Fruit fly (Drosophila melanogaster) whole organism, embryonic: ENCODE results near the gene Art9.

Source experiments
- Atf6 ChIP-seq: fragments of 200-800 bp; sonication (Bioruptor generic); IDR thresholded peaks from 2 replicates; pipeline ENCODE4 v1.3.6; 2022; ENCODE audit warnings: missing biosample characterization, missing genetic modification characterization
- B-H1 ChIP-seq: fragments of 200-800 bp; sonication (Bioruptor generic); IDR thresholded peaks from 3 replicates; pipeline ENCODE4 v1.3.6; 2022; ENCODE audit warnings: missing biosample characterization, missing genetic modification characterization
- CG10431 ChIP-seq: fragments of 200-800 bp; sonication (Bioruptor generic); optimal IDR thresholded peaks from 3 replicates; lab custom pipeline; 2018; ENCODE audit warnings: missing biosample characterization, mild to moderate bottlenecking, missing genetic modification characterization
- CG11504 ChIP-seq: fragments of 200-800 bp; sonication (Bioruptor generic); optimal IDR thresholded peaks from 3 replicates; lab custom pipeline; 2019; ENCODE audit warnings: missing biosample characterization, mild to moderate bottlenecking, missing genetic modification characterization, moderate library complexity
- CG12769 ChIP-seq: fragments of 200-800 bp; sonication (Bioruptor generic); optimal IDR thresholded peaks from 2 replicates; lab custom pipeline; 2019; ENCODE audit warnings: missing biosample characterization, mild to moderate bottlenecking, missing genetic modification characterization, moderate library complexity
- CG17359 ChIP-seq: fragments of 200-800 bp; sonication (Bioruptor generic); optimal IDR thresholded peaks from 3 replicates; lab custom pipeline; 2018; ENCODE audit warnings: missing biosample characterization, mild to moderate bottlenecking, missing genetic modification characterization, moderate library complexity
- CG18262 ChIP-seq: fragments of 200-800 bp; optimal IDR thresholded peaks from 3 replicates; lab custom pipeline; 2019; ENCODE audit warnings: missing biosample characterization, mild to moderate bottlenecking, missing genetic modification characterization, moderate library complexity
- CG18599 ChIP-seq: fragments of 200-800 bp; sonication (Bioruptor generic); optimal IDR thresholded peaks from 3 replicates; lab custom pipeline; 2017; ENCODE audit warnings: missing biosample characterization, missing genetic modification characterization, mild to moderate bottlenecking, moderate library complexity, missing genetic modification reagents
- CG2678 ChIP-seq: fragments of 200-800 bp; sonication (Bioruptor generic); optimal IDR thresholded peaks from 3 replicates; lab custom pipeline; 2019; ENCODE audit warnings: missing biosample characterization, mild to moderate bottlenecking, missing genetic modification characterization, moderate library complexity
- CG3847 ChIP-seq: fragments of 200-800 bp; sonication (Bioruptor generic); IDR thresholded peaks from 2 replicates; pipeline ENCODE4 v1.3.6; 2022; ENCODE audit warnings: missing biosample characterization, missing genetic modification characterization
- CG4424 ChIP-seq: fragments of 200-800 bp; sonication (Bioruptor generic); optimal IDR thresholded peaks from 3 replicates; lab custom pipeline; 2016; ENCODE audit warnings: missing biosample characterization, missing genetic modification characterization
- CG4854 ChIP-seq: fragments of 200-800 bp; sonication (Bioruptor generic); optimal IDR thresholded peaks from 2 replicates; lab custom pipeline; 2016; ENCODE audit warnings: missing biosample characterization, missing genetic modification characterization, inconsistent platforms
- CG8281 ChIP-seq: fragments of 200-800 bp; sonication (Bioruptor generic); optimal IDR thresholded peaks from 2 replicates; lab custom pipeline; 2018; ENCODE audit warnings: missing biosample characterization, mild to moderate bottlenecking, missing genetic modification characterization, moderate library complexity
- Deaf1 ChIP-seq: fragments of 200-800 bp; optimal IDR thresholded peaks from 3 replicates; lab custom pipeline; 2019; ENCODE audit warnings: missing biosample characterization, mild to moderate bottlenecking, missing genetic modification characterization, moderate library complexity
- Dfd ChIP-seq, 2 experiments: fragments of >200 bp; optimal IDR thresholded peaks; 2 replicates each; lab custom pipeline; 2017; ENCODE audit warnings: missing biosample characterization in 2 of 2, missing genetic modification characterization in 2 of 2
- Dip2 ChIP-seq: fragments of 200-800 bp; sonication (Bioruptor generic); IDR thresholded peaks from 2 replicates; pipeline ENCODE4 v1.3.6; 2022; ENCODE audit warnings: missing biosample characterization, missing genetic modification characterization
- Dll ChIP-seq: fragments of 200-800 bp; sonication (Bioruptor generic); IDR thresholded peaks from 4 replicates; pipeline ENCODE4 v1.3.6; 2022; ENCODE audit warnings: missing biosample characterization, missing genetic modification characterization; ENCODE audit not compliant: partially characterized antibody
- Drgx ChIP-seq: fragments of 200-800 bp; sonication (Bioruptor generic); IDR thresholded peaks from 2 replicates; pipeline ENCODE4 v1.3.6; 2022; ENCODE audit warnings: missing biosample characterization, missing genetic modification characterization
- Elba2 ChIP-seq: fragments of 200-800 bp; sonication (Bioruptor generic); optimal IDR thresholded peaks from 3 replicates; lab custom pipeline; 2016; ENCODE audit warnings: missing biosample characterization, missing genetic modification characterization
- Ets65A ChIP-seq: fragments of 200-800 bp; sonication (Bioruptor generic); peaks from one replicate; lab custom pipeline; 2016; ENCODE audit warnings: missing biosample characterization, missing genetic modification characterization
- Kr ChIP-seq: fragments of 200-800 bp; sonication (Bioruptor generic); optimal IDR thresholded peaks from 2 replicates; lab custom pipeline; 2017; ENCODE audit warnings: missing biosample characterization, mild to moderate bottlenecking, missing genetic modification characterization
- Max ChIP-seq: fragments of 200-800 bp; sonication (Bioruptor generic); optimal IDR thresholded peaks from 2 replicates; lab custom pipeline; 2016; ENCODE audit warnings: missing biosample characterization, mild to moderate bottlenecking, missing genetic modification characterization
- Nf-YC ChIP-seq: fragments of 200-800 bp; optimal IDR thresholded peaks from 3 replicates; lab custom pipeline; 2019; ENCODE audit warnings: missing biosample characterization, mild to moderate bottlenecking, missing genetic modification characterization, moderate library complexity
- abd-A ChIP-seq: fragments of 200-800 bp; sonication (Bioruptor generic); optimal IDR thresholded peaks from 3 replicates; lab custom pipeline; 2019; ENCODE audit warnings: missing biosample characterization, mild to moderate bottlenecking, missing genetic modification characterization, moderate library complexity
- ara ChIP-seq: fragments of 200-800 bp; sonication (Bioruptor generic); IDR thresholded peaks from 2 replicates; pipeline ENCODE4 v1.3.6; 2022; ENCODE audit warnings: missing biosample characterization, missing genetic modification characterization
- chm ChIP-seq: fragments of 200-800 bp; sonication (Bioruptor generic); IDR thresholded peaks from 2 replicates; pipeline ENCODE4 v1.3.6; 2022; ENCODE audit warnings: missing biosample characterization, missing genetic modification characterization
- ci ChIP-seq: fragments of 200-800 bp; sonication (Bioruptor generic); IDR thresholded peaks from 3 replicates; pipeline ENCODE4 v1.3.6; 2022; ENCODE audit warnings: missing biosample characterization, missing genetic modification characterization
- crol ChIP-seq: fragments of 200-800 bp; sonication (Bioruptor generic); IDR thresholded peaks from 2 replicates; pipeline ENCODE4 v1.3.6; 2022; ENCODE audit warnings: missing biosample characterization, missing genetic modification characterization
- gfzf ChIP-seq: fragments of 200-800 bp; sonication (Bioruptor generic); optimal IDR thresholded peaks from 2 replicates; lab custom pipeline; 2016; ENCODE audit warnings: missing biosample characterization, mild to moderate bottlenecking, missing genetic modification characterization, moderate library complexity
- insv ChIP-seq, 2 experiments: fragments of 200-800 bp; sonication (Bioruptor generic); optimal IDR thresholded peaks; 3 replicates each; lab custom pipeline; 2016 to 2018; ENCODE audit warnings: missing biosample characterization in 2 of 2, missing genetic modification characterization in 2 of 2
- klu ChIP-seq: fragments of 200-800 bp; sonication (Bioruptor generic); IDR thresholded peaks from 2 replicates; pipeline ENCODE4 v1.3.6; 2022; ENCODE audit warnings: missing biosample characterization, missing genetic modification characterization
- lov ChIP-seq, 2 experiments: fragments of 200-800 bp in 1 of 2; fragments of >200 bp in 1 of 2; sonication (Bioruptor generic) in 1 of 2; IDR thresholded peaks in 1 of 2; optimal IDR thresholded peaks in 1 of 2; 2 replicates in 1 of 2; 3 replicates in 1 of 2; pipeline versions ENCODE4 v1.3.6 to Lab custom; 2017 to 2022; ENCODE audit warnings: missing biosample characterization in 1 of 2, missing genetic modification characterization in 1 of 2
- otp ChIP-seq: fragments of 200-800 bp; sonication (Bioruptor generic); IDR thresholded peaks from 3 replicates; pipeline ENCODE4, ENCODE4 v1.3.6; 2022; ENCODE audit warnings: missing biosample characterization, missing genetic modification characterization
- run ChIP-seq: fragments of 200-800 bp; sonication (Bioruptor generic); optimal IDR thresholded peaks from 3 replicates; lab custom pipeline; 2018; ENCODE audit warnings: missing biosample characterization, mild to moderate bottlenecking, missing genetic modification characterization
- sd ChIP-seq: fragments of 200-800 bp; sonication (Bioruptor generic); optimal IDR thresholded peaks from 3 replicates; lab custom pipeline; 2018; ENCODE audit warnings: missing biosample characterization, mild to moderate bottlenecking, missing genetic modification characterization, moderate library complexity
- sens ChIP-seq: fragments of 200-800 bp; sonication (Bioruptor generic); peaks from one replicate; lab custom pipeline; 2016; ENCODE audit warnings: missing biosample characterization, missing genetic modification characterization
- sim ChIP-seq: fragments of 200-800 bp; sonication (Bioruptor generic); IDR thresholded peaks from 2 replicates; pipeline ENCODE4 v1.3.6; 2022; ENCODE audit warnings: missing biosample characterization, missing genetic modification characterization
- sna ChIP-seq: fragments of 200-800 bp; sonication (Bioruptor generic); IDR thresholded peaks from 2 replicates; pipeline ENCODE4 v1.3.6; 2022; ENCODE audit warnings: missing biosample characterization, missing genetic modification characterization; ENCODE audit not compliant: partially characterized antibody
- tna ChIP-seq: fragments of 200-800 bp; sonication (Bioruptor generic); IDR thresholded peaks from 2 replicates; pipeline ENCODE4 v1.3.6; 2022; ENCODE audit warnings: missing biosample characterization, missing genetic modification characterization; ENCODE audit not compliant: partially characterized antibody

Art9 gene

DNA sequence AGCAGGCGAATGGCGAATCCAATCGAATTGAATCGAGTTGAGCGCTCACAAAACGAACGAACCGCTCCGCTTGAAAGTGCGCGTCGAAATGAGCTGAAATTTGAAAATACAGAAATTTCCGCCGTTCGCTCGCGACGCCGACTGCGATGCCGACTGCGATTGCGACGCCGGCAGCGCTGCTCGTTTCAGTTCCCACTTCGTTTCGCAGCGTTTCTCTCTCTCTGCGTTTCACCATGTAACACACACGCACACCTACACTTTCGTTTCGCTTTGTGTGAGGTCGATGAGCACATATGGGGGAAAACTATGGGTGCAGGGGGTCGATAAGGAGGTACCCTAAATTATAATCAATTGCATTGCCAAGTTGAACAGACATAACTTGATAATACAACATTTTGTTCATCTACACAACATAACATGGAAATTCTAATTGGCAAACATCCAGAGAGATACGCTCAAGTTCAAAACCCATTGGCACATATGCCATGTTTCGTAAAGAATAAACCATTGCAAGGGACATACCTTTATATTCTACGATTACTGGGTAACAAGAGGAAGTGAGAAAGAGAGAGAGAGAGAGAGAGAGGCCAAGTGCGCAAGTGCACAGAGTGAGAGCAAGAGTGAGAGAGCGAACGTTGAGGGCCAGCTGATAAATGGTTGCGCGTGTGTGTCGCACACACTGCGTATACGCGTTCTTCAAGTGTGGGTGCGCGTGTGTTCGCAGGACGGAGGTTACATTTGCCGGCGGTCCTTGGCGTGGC is 40.2 kb upstream of the Art9 start (continued):
- TF ChIP-seq Atf6 (GFP tag; lab: Robert Waterston, UW): peak; percentile 87
- no peak for TF ChIP-seq tna (GFP tag; lab: Robert Waterston, UW)
- TF ChIP-seq otp: peak; percentile 74; the same call in 1 of the 3 replicates
- TF ChIP-seq Nf-YC (tag; lab: Kevin White, UChicago): peak; percentile 84
- peak; percentile 69 for TF ChIP-seq CG8281
- peak; percentile 81 for TF ChIP-seq B-H1
- 0 out of 2 replicates have a peak, but pooled peaks have one; percentile 52 for TF ChIP-seq sim (GFP tag; lab: Robert Waterston, UW)
- TF ChIP-seq insv (GFP tag; optimal IDR thresholded peaks at IDR 0.05; lab: Kevin White, UChicago): peak; percentile 3 to 82
- TF ChIP-seq CG18599 (GFP tag; lab: Kevin White, UChicago): peak; percentile 97
- TF ChIP-seq, all 482 proteins: peak for 444

DNA sequence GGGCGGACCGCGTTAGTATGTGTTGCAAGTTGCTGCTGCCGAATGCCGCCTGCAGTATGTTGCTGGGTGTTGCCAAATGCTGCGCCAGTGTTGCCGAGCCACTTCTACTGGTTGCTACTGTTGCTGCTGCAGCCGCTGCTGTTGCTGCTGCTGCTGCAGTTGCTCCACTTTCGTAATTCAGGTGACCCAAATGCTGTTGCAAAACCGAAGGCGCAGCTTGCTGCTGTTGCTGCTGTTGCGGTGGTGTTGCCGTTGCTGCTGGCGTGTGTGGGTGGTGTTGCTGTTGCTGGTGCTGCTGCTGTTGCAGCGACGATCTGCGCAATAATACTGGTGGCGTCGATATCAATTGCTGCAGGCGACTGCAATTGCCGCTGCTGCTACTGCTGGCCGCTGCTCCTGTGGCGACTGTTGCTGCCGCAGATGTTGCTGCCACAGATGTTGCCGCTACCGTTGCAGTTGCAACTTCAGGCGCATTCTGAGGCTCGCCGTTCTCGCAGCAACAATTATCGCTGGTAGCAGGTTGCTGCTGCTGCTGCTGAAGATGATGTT is 39.1 kb upstream of the Art9 start:
- no peak for TF ChIP-seq lov (optimal IDR thresholded peaks at IDR 0.05; lab: Kevin White, UChicago)
- peak; percentile 75; the same call in 1 of the 3 replicates for TF ChIP-seq lov (GFP tag; IDR thresholded peaks at IDR 0.05; lab: Robert Waterston, UW)
- no peak for TF ChIP-seq Dll (GFP tag; lab: Robert Waterston, UW)
- TF ChIP-seq CG18599 (GFP tag; lab: Kevin White, UChicago): no peak
- TF ChIP-seq Max (GFP tag; lab: Kevin White, UChicago): no peak
- TF ChIP-seq Deaf1 (tag; lab: Kevin White, UChicago): no peak
- TF ChIP-seq CG10431 (GFP tag; lab: Kevin White, UChicago): no peak
- 0 out of 2 replicates have a peak, but pooled peaks have one; percentile 24 for TF ChIP-seq Drgx
- 0 out of 3 replicates have a peak, but pooled peaks have one; percentile 45 for TF ChIP-seq ci (GFP tag; lab: Robert Waterston, UW)
- TF ChIP-seq CG11504 (tag; lab: Kevin White, UChicago): peak; percentile 73
- TF ChIP-seq CG4424 (GFP tag; lab: Kevin White, UChicago): peak; percentile 17
- 0 out of 3 replicates have a peak, but pooled peaks have one; percentile 14 for TF ChIP-seq otp
- TF ChIP-seq CG2678 (tag; lab: Kevin White, UChicago): no peak
- 0 out of 2 replicates have a peak, but pooled peaks have one; percentile 30 for TF ChIP-seq klu
- TF ChIP-seq ara: no peak
- TF ChIP-seq chm (GFP tag; lab: Robert Waterston, UW): peak; percentile 63

DNA sequence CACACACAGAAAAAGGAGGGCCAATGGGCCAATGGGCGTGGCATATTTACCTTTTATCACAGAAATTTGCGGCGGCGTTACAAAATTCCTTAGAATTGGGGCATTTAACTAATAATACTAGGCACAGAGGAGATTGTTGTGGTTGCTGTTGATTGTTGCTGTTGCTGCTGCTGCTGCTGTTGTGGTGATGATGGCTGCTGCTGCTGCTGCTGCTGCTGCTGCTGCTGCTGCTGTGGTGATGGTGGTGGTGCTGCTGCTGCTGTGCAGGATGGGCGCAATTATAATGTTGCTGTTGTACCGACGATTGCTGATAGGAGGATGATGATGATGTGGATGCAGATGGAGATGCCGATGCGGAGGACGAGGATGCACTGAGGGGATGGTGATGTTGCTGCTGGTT is 38.3 kb upstream of the Art9 start:
- TF ChIP-seq Ets65A (GFP tag; lab: Kevin White, UChicago) (peak; percentile 79), sens (no peak), Dfd (GFP tag; optimal IDR thresholded peaks at IDR 0.05; lab: Kevin White, UChicago) (peak in 1 of 2 experiments; percentile 90), Kr (no peak), CG18262 (no peak), CG4854 (GFP tag; lab: Kevin White, UChicago) (no peak), ci (GFP tag; lab: Robert Waterston, UW) (0 out of 3 replicates have a peak, but pooled peaks have one; percentile 5)

DNA sequence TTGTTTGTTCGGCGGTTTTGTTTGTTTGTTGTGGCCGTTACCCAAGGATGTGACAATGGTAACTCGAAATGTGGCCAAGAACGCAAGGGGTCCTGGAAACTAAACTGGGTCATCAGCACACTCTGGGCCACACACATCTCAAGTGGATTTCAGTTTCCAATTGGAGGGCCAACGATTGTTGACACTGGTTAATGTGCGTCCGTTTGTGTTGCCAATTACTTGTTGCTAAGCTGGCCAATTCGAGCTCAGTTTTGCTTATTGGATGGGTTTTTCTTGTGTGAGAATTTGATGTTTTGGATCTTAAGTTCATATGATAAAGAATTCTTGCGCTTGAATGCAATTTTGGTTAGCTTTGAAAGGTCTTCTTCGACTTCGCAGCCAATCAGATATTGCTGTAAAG is 37.7 kb upstream of the Art9 start:
- peak in 1 of 2 experiments; percentile 80 for TF ChIP-seq insv (GFP tag; optimal IDR thresholded peaks at IDR 0.05; lab: Kevin White, UChicago)
- TF ChIP-seq Elba2 (GFP tag; lab: Kevin White, UChicago): peak; percentile 84
- TF ChIP-seq CG3847 (GFP tag; lab: Robert Waterston, UW): no peak

DNA sequence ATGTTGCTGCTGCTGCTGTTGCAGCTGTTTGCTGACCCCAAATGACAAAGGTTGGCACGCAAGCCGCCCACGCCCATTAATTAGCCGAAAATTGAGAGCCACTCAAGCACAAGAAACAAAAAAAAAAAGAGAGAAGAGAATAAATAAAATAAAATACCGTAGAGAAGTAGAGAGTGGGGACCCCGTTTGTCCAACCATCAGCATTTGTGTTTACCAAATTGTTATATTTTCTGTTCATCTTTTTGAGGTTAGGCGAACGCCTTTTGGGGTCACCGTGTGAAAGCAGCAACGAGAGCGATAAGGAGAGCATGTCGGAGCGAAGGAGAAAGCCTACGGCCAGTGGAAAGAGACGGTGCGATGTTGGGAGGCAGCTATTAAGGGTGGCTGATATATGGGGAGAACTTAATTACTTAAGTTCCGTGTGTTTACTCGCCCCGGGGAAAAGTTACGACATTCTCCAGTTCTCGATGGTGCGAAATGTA is 34.9 kb upstream of the Art9 start:
- TF ChIP-seq CG17359 (no peak), abd-A (tag; lab: Kevin White, UChicago) (peak; percentile 90), Nf-YC (tag; lab: Kevin White, UChicago) (peak; percentile 15), lov (optimal IDR thresholded peaks at IDR 0.05; lab: Kevin White, UChicago) (no peak), lov (GFP tag; IDR thresholded peaks at IDR 0.05; lab: Robert Waterston, UW) (0 out of 3 replicates have a peak, but pooled peaks have one; percentile 5), sna (0 out of 2 replicates have a peak, but pooled peaks have one; percentile 35), CG12769 (peak; percentile 27), gfzf (GFP tag; lab: Kevin White, UChicago) (no peak), ci (GFP tag; lab: Robert Waterston, UW) (peak; percentile 52; the same call in 1 of the 3 replicates), crol (no peak), sd (tag; lab: Kevin White, UChicago) (peak; percentile 26), CG10431 (GFP tag; lab: Kevin White, UChicago) (peak; percentile 31), Dip2 (GFP tag; lab: Robert Waterston, UW) (no peak), run (tag; lab: Kevin White, UChicago) (peak; percentile 18)
